Worm (Caenorhabditis elegans) whole organism, L4 larva: ENCODE measurements around the gene Y27F2A.10.
A peak's percentile ranks its signal among the peaks of the same experiment; 100 is the strongest.

Source experiments
- D1046.2 ChIP-seq: fragments of 200-800 bp; sonication (Bioruptor generic); IDR thresholded peaks from 2 replicates; pipeline ENCODE4 v1.3.6; 2022; ENCODE audit warnings: missing genetic modification characterization, missing compliant biosample characterization
- F10B5.3 ChIP-seq: sonication (generic microtip); optimal IDR thresholded peaks from 2 replicates; lab custom pipeline; 2016; ENCODE audit warnings: mild to moderate bottlenecking, missing genetic modification characterization, missing compliant biosample characterization
- F49E8.2 ChIP-seq: sonication (generic microtip); optimal IDR thresholded peaks from 2 replicates; lab custom pipeline; 2016; ENCODE audit warnings: missing compliant biosample characterization, mild to moderate bottlenecking, missing genetic modification characterization, borderline replicate concordance
- Y75B8A.6 ChIP-seq: fragments of 200-800 bp; sonication (Bioruptor generic); IDR thresholded peaks from 2 replicates; pipeline ENCODE4 v1.3.6; 2022; ENCODE audit warnings: missing genetic modification reagents, missing genetic modification characterization, missing compliant biosample characterization
- aha-1 ChIP-seq: fragments of 150-350 bp; peaks from one replicate; lab custom pipeline; 2014; ENCODE audit warnings: missing biosample characterization, missing genetic modification characterization
- ama-1 ChIP-seq: fragments of 150-350 bp; optimal IDR thresholded peaks from 2 replicates; lab custom pipeline; 2014; ENCODE audit warnings: inconsistent platforms, mixed read lengths
- ceh-32 ChIP-seq: sonication (generic microtip); optimal IDR thresholded peaks from 2 replicates; lab custom pipeline; 2016; ENCODE audit warnings: mild to moderate bottlenecking, missing genetic modification characterization, missing compliant biosample characterization; ENCODE audit not compliant: poor library complexity
- daf-16 ChIP-seq, 3 experiments: sonication (generic microtip); optimal IDR thresholded peaks; 2 replicates each; lab custom pipeline; 2016 to 2017; ENCODE audit warnings: missing genetic modification characterization in 3 of 3, missing genetic modification reagents in 3 of 3, mild to moderate bottlenecking in 2 of 3, missing compliant biosample characterization in 2 of 3, missing biosample characterization in 1 of 3, moderate library complexity in 1 of 3
- daf-19 ChIP-seq: fragments of 200-800 bp; sonication (Bioruptor generic); conservative IDR thresholded peaks from 2 replicates; pipeline ENCODE4 v1.3.6; 2022; ENCODE audit warnings: missing genetic modification characterization, missing compliant biosample characterization
- daf-8 ChIP-seq: fragments of 200-800 bp; sonication (Bioruptor generic); IDR thresholded peaks from 2 replicates; pipeline ENCODE4 v1.3.6; 2022; ENCODE audit warnings: missing genetic modification characterization, missing compliant biosample characterization
- dve-1 ChIP-seq: sonication (generic microtip); optimal IDR thresholded peaks from 2 replicates; lab custom pipeline; 2017; ENCODE audit warnings: antibody characterized with exemption, mild to moderate bottlenecking, missing genetic modification characterization, missing compliant biosample characterization; ENCODE audit not compliant: insufficient read depth
- gei-8 ChIP-seq: fragments of 200-800 bp; sonication (Bioruptor generic); optimal IDR thresholded peaks from 2 replicates; lab custom pipeline; 2018; ENCODE audit warnings: mild to moderate bottlenecking, missing genetic modification characterization, missing compliant biosample characterization
- hif-1 ChIP-seq, 2 experiments: sonication (generic microtip); optimal IDR thresholded peaks; 2 replicates each; lab custom pipeline; 2016 to 2017; ENCODE audit warnings: missing compliant biosample characterization in 2 of 2, missing genetic modification characterization in 2 of 2, missing genetic modification reagents in 2 of 2, missing genotype in 2 of 2, mild to moderate bottlenecking in 1 of 2
- hlh-11 ChIP-seq: fragments of 200-800 bp; sonication (Bioruptor generic); optimal IDR thresholded peaks from 2 replicates; lab custom pipeline; 2018; ENCODE audit warnings: mild to moderate bottlenecking, missing genetic modification characterization, missing compliant biosample characterization
- hlh-30 ChIP-seq: sonication (generic microtip); optimal IDR thresholded peaks from 2 replicates; lab custom pipeline; 2017; ENCODE audit warnings: antibody characterized with exemption, mild to moderate bottlenecking, missing genetic modification characterization, missing compliant biosample characterization; ENCODE audit not compliant: insufficient read depth
- hmg-1.1 ChIP-seq: fragments of 200-800 bp; sonication (Bioruptor generic); IDR thresholded peaks from 2 replicates; pipeline ENCODE4 v1.3.6; 2022; ENCODE audit warnings: missing genetic modification reagents, missing genetic modification characterization, missing compliant biosample characterization
- lin-13 ChIP-seq: fragments of 150-350 bp; optimal IDR thresholded peaks from 2 replicates; lab custom pipeline; 2014; ENCODE audit warnings: missing biosample characterization, missing genetic modification reagents, missing genetic modification characterization
- lin-38 ChIP-seq: fragments of 200-800 bp; sonication (Bioruptor generic); IDR thresholded peaks from 2 replicates; pipeline ENCODE4 v1.3.6; 2022; ENCODE audit warnings: missing genetic modification reagents, missing genetic modification characterization, missing compliant biosample characterization
- mdl-1 ChIP-seq, 2 experiments: fragments of 150-350 bp in 1 of 2; sonication (generic microtip) in 1 of 2; optimal IDR thresholded peaks; 2 replicates each; lab custom pipeline; 2014 to 2017; ENCODE audit warnings: missing biosample characterization in 2 of 2, missing genetic modification characterization in 2 of 2
- nhr-48 ChIP-seq: sonication (generic microtip); optimal IDR thresholded peaks from 2 replicates; lab custom pipeline; 2016; ENCODE audit warnings: mild to moderate bottlenecking, missing genetic modification characterization, missing compliant biosample characterization
- pha-4 ChIP-seq, 2 experiments: fragments of 150-350 bp in 1 of 2; fragments of 200-800 bp in 1 of 2; sonication (Bioruptor generic) in 1 of 2; IDR thresholded peaks in 1 of 2; optimal IDR thresholded peaks in 1 of 2; 2 replicates each; pipeline versions ENCODE4 v1.3.6 to Lab custom; 2014 to 2022; ENCODE audit warnings: missing genetic modification characterization in 2 of 2, missing genetic modification reagents in 2 of 2, missing biosample characterization in 1 of 2, missing compliant biosample characterization in 1 of 2
- pqm-1 ChIP-seq: sonication (generic microtip); optimal IDR thresholded peaks from 2 replicates; lab custom pipeline; 2017; ENCODE audit warnings: missing biosample characterization, missing genetic modification characterization
- rbr-2 ChIP-seq: sonication (generic microtip); optimal IDR thresholded peaks from 2 replicates; lab custom pipeline; 2016; ENCODE audit warnings: missing genotype, missing genetic modification characterization, missing compliant biosample characterization
- saeg-2 ChIP-seq: fragments of 200-800 bp; sonication (Bioruptor generic); IDR thresholded peaks from 2 replicates; pipeline ENCODE4 v1.3.6; 2022; ENCODE audit warnings: missing genetic modification reagents, missing genetic modification characterization, missing compliant biosample characterization
- sdz-12 ChIP-seq: fragments of 200-800 bp; sonication (Bioruptor generic); optimal IDR thresholded peaks from 2 replicates; lab custom pipeline; 2018; ENCODE audit warnings: mild to moderate bottlenecking, missing genetic modification characterization, missing compliant biosample characterization
- set-16 ChIP-seq: fragments of 200-800 bp; sonication (Bioruptor generic); IDR thresholded peaks from 2 replicates; pipeline ENCODE4 v1.3.6; 2022; ENCODE audit warnings: missing genetic modification reagents, missing genetic modification characterization, missing compliant biosample characterization
- unc-39 ChIP-seq: sonication (generic microtip); optimal IDR thresholded peaks from 2 replicates; lab custom pipeline; 2017; ENCODE audit warnings: missing biosample characterization, missing genetic modification characterization
- zfp-2 ChIP-seq: sonication (generic microtip); optimal IDR thresholded peaks from 2 replicates; lab custom pipeline; 2016; ENCODE audit warnings: mild to moderate bottlenecking, missing genetic modification characterization, missing compliant biosample characterization
- zip-2 ChIP-seq: fragments of 150-350 bp; optimal IDR thresholded peaks from 2 replicates; lab custom pipeline; 2014; ENCODE audit warnings: missing biosample characterization, missing genetic modification characterization

The Y27F2A.10 gene

DNA sequence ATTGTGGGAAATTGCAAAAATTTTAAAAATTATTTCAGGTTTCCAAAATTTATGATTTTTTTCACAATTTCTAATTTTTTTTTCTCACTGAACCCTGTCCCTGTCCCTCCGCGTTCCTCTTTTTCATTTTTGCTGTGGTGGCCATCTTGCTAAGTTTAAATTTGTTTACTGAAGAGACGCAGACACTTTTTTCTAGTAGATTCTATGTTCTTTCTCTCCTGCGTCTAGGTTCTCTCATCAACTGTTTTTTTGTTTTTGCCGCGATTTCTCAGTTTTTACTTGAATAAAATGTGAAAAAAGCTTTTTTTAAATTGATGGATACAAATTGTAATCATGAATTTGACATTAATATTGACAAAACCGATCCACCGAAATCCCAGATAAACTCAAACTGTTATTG lies 37.2 kb upstream of the Y27F2A.10 start, which contains the start of gene ZC239.6:
TSS of gene ZC239.6 (plus strand) at position 381 of the 400 bp plus-strand sequence.
- TF ChIP-seq pha-4 (GFP tag; IDR thresholded peaks at IDR 0.05; lab: Robert Waterston, UW) (no peak), pha-4 (tag; optimal IDR thresholded peaks at IDR 0.05; lab: Kevin White, UChicago) (peak; percentile 22), pqm-1 (tag; lab: Kevin White, UChicago) (no peak), unc-39 (no peak), rbr-2 (peak; percentile 32), daf-16 (GFP tag; optimal IDR thresholded peaks at IDR 0.05; lab: Kevin White, UChicago) (peak in 1 of 2 experiments; percentile 68), daf-16 (tag; optimal IDR thresholded peaks at IDR 0.05; lab: Kevin White, UChicago) (no peak), hlh-11 (tag; lab: Kevin White, UChicago) (peak; percentile 35), hmg-1.1 (0 out of 2 replicates have a peak, but pooled peaks have one; percentile 22), mdl-1 (tag; optimal IDR thresholded peaks at IDR 0.05; lab: Kevin White, UChicago) (no peak), dve-1 (tag; lab: Kevin White, UChicago) (no peak), hlh-30 (peak; percentile 9)
- TF ChIP-seq, all 104 proteins: peak for 6

DNA sequence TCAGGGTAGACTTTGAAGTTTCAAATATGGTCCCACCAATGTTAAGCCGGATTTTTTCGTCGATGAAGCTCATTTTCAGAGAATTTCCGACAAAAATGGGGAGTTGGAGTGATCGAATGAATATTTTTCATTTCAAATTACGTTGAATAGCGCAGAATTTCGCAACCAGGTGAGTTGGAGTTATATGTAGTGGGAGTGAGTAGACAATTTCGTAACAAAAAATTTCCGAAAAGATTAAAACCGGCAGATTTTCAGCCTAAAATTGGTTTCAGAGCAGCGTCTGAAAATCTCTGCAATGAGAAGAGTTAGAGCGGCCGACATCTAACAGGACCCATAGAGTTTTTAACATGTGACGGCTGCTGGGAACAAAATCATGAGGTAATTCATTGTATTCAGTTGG lies 36.6 kb upstream of the Y27F2A.10 start, which contains the start of gene sdz-35:
TSS of gene sdz-35 (minus strand) at position 101 of the 400 bp plus-strand sequence.
- TF ChIP-seq daf-8 (no peak), zfp-2 (tag; lab: Kevin White, UChicago) (no peak)

DNA sequence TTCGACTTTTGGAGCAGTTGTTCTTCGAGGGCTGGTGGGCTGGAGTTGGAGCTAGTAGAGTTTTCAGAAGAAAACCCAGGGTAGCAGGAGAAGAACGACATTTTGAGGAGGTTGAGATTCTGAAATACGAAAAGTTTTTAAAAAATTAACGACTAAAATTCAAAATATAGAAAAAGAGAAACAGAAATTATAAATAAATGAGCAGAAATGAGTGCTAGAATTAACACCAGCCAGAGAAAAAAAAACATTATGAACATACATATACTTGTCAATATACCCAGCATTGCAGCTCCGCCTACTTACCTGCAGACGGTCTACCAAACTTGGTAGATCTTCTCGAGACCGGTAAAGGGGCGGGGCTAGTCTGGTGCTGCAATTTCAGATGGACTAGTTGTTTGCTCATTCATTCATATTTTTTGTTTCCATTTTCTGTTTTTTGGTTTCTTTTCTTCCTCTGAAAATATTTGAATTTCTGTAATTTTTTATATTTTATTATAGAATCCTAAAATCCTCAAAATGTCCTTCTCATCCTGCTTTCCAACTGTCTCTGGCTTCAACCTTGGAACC lies 34.4 kb upstream of the Y27F2A.10 start, which contains the start of the genes ZC239.20 and ZC239.21:
TSS of gene ZC239.20 (minus strand) at position 101 of the 567 bp plus-strand sequence.
TSS of gene ZC239.21 (plus strand) at position 517 of the 567 bp plus-strand sequence.
- TF ChIP-seq daf-19 (GFP tag; lab: Robert Waterston, UW) = no peak
- no peak for TF ChIP-seq zip-2 (tag; lab: Kevin White, UChicago)
- no peak for TF ChIP-seq saeg-2 (GFP tag; lab: Robert Waterston, UW)
- TF ChIP-seq set-16 = no peak
- no peak for TF ChIP-seq hif-1 (tag; optimal IDR thresholded peaks at IDR 0.05; lab: Kevin White, UChicago)
- no peak for TF ChIP-seq lin-38 (GFP tag; lab: Robert Waterston, UW)
- TF ChIP-seq gei-8 (GFP tag; lab: Kevin White, UChicago) = no peak
- TF ChIP-seq rbr-2 = no peak
- TF ChIP-seq lin-13 = no peak
- no peak for TF ChIP-seq F10B5.3 (tag; lab: Kevin White, UChicago)
- no peak for TF ChIP-seq sdz-12 (GFP tag; lab: Kevin White, UChicago)
- TF ChIP-seq, all 104 proteins: peak for 0

DNA sequence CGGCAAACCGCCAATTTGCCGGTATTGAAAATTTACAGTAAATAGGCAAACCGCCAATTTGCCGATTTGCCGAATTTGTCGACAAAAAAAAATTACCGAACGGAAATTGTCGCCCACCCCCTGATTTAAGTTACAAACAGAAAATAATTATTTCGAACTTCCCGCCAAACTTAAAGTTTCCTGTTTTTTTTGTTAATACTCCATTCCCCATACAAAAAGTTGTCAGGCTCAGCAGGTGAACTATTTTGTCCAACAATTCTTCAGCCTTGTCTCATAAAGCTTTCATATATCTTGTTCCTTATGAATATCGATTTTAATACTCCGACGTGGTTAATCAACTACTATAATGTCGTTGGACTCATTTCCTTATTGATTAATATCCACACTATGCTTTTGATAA lies 31.3 kb upstream of the Y27F2A.10 start, which contains the start of gene sri-50:
TSS of gene sri-50 (plus strand) at position 301 of the 400 bp plus-strand sequence.
- peak; percentile 5 for TF ChIP-seq aha-1
- no peak for TF ChIP-seq hmg-1.1

DNA sequence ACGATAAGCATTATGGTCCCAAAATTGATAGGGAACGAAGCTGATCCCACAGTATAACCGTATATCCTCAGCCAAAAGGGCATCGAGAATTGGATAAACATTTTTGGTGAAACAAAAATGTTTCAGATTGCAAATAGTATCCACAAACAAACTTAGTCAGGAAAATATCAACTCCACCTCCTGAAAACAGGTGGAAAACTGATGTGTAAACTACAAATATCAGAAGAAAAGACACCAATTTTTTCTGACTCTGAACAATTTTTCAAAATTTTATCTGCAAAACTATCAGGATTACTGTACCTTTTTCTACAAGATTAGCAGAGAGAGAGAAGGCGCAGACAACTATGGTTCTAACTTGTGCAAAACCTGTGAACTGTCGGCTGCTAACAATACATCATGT lies 30.4 kb upstream of the Y27F2A.10 start, which contains the start of gene sri-53:
TSS of gene sri-53 (minus strand) at position 101 of the 400 bp plus-strand sequence.
- no peak for TF ChIP-seq Y75B8A.6 (GFP tag; lab: Robert Waterston, UW)
- TF ChIP-seq F10B5.3 (tag; lab: Kevin White, UChicago) = no peak
- TF ChIP-seq nhr-48 (tag; lab: Kevin White, UChicago) = no peak
- TF ChIP-seq pha-4 (GFP tag; IDR thresholded peaks at IDR 0.05; lab: Robert Waterston, UW) = no peak
- TF ChIP-seq pha-4 (tag; optimal IDR thresholded peaks at IDR 0.05; lab: Kevin White, UChicago) = no peak
- TF ChIP-seq F49E8.2 = no peak
- TF ChIP-seq ceh-32 (tag; lab: Kevin White, UChicago) = no peak
- TF ChIP-seq ama-1 (lab: Kevin White, UChicago) = no peak
- no peak for TF ChIP-seq D1046.2
